Fruit fly (Drosophila melanogaster): ENCODE data around the gene PTPMT1.

DNA sequence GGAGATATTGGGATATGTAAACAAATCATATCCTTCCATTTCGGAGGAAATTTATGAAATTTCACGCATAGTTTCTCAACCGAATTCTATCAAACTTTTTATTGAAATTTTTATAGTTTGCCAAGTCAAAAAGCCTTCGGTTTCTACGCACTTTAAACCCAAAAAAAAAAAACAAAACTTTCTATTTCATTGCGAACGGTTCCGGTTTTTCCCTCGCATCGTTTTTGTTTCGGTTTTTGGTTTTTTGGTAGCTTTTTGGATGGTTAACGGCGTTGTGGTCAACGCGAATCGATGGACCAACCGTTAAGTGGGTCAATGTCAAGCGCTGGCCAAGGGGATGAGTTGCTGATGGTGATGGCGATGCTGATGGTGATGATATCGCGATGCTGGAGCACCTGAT lies 17.2 kb upstream of the PTPMT1 start:
- TF ChIP-seq bsh (GFP tag; optimal IDR thresholded peaks at IDR 0.05), result no peak
- TF ChIP-seq CG2202 (tag; optimal IDR thresholded peaks at IDR 0.05), result no peak
- TF ChIP-seq CG7928 (GFP tag; optimal IDR thresholded peaks at IDR 0.05), result no peak
- TF ChIP-seq CG7745 (tag; optimal IDR thresholded peaks at IDR 0.05), result no peak
- TF ChIP-seq CG13424 (tag; optimal IDR thresholded peaks at IDR 0.05), result no peak
- no peak for TF ChIP-seq CG18476 (GFP tag; optimal IDR thresholded peaks at IDR 0.05)
- no peak for TF ChIP-seq Doc2 (GFP tag; IDR thresholded peaks at IDR 0.05)
- no peak for TF ChIP-seq CG10431 (GFP tag; optimal IDR thresholded peaks at IDR 0.05)
- TF ChIP-seq CG32772 (GFP tag; IDR thresholded peaks at IDR 0.05), result no peak
- no peak for TF ChIP-seq pum (GFP tag; optimal IDR thresholded peaks at IDR 0.05)
- TF ChIP-seq Gug (GFP tag; IDR thresholded peaks at IDR 0.05), result no peak
